Fruit fly (Drosophila melanogaster) whole organism, embryonic: ENCODE data around the gene Ube3a.

ENCODE experiments used
- CG6854 ChIP-seq: fragments of 200-800 bp; sonication (Bioruptor generic); optimal IDR thresholded peaks from 3 replicates; lab custom pipeline; 2017; ENCODE audit warnings: missing biosample characterization, mild to moderate bottlenecking, missing genetic modification characterization
- CG9437 ChIP-seq: fragments of 200-800 bp; sonication (Bioruptor generic); optimal IDR thresholded peaks from 2 replicates; lab custom pipeline; 2018; ENCODE audit warnings: missing biosample characterization, mild to moderate bottlenecking, missing genetic modification characterization
- Spps ChIP-seq: fragments of 200-800 bp; sonication (Bioruptor generic); optimal IDR thresholded peaks from 2 replicates; lab custom pipeline; 2018; ENCODE audit warnings: missing biosample characterization, mild to moderate bottlenecking, missing genetic modification characterization

dm6 chr3L:11217893-11218292, 7.5 kb upstream of the Ube3a start:
- TF ChIP-seq CG9437 (GFP tag; lab: Kevin White, UChicago) (no peak), Spps (no peak), CG6854 (GFP tag; lab: Kevin White, UChicago) (no peak)
